Worm (Caenorhabditis elegans) whole organism, L2 larva: Measurements from ENCODE around the gene cyp-13B1.

Source experiments
- egl-27 ChIP-seq: sonication (generic microtip); optimal IDR thresholded peaks from 3 replicates; lab custom pipeline; 2017; ENCODE audit warnings: missing biosample characterization, missing genetic modification reagents, missing genetic modification characterization
- nhr-10 ChIP-seq: sonication (generic microtip); optimal IDR thresholded peaks from 2 replicates; lab custom pipeline; 2017; ENCODE audit warnings: missing biosample characterization, missing genetic modification characterization
- unc-62 ChIP-seq: fragments of 150-350 bp; optimal IDR thresholded peaks from 2 replicates; lab custom pipeline; 2014; ENCODE audit warnings: missing biosample characterization, missing genetic modification reagents, missing genetic modification characterization

DNA sequence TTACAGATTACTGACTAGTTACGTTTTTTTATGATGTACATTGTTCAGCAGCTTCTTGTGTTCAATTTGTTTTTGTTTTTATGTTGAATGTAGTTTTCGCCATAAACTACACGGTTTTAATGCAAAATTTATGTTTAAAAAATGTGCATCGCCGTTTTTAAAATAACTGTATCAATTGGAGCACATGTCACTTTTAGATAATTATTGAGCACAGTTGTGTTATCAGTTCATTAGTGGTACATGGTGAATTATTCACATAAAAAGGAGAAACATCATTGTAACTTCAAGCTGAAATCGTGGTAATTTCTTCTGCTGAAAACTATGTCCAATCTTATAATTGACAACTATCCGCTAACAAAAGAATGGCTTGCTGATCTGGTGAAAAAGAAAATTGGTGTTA is 2.9 kb upstream of the cyp-13B1 start:
- TF ChIP-seq unc-62 = no peak
- TF ChIP-seq nhr-10 (tag; lab: Kevin White, UChicago) = no peak
- TF ChIP-seq egl-27 (tag; lab: Kevin White, UChicago) = no peak
